Worm (Caenorhabditis elegans) whole organism, L4/young adult: ENCODE measurements around the gene C47E12.2.

Source experiments
- W03F9.2 ChIP-seq: fragments of 150-350 bp; optimal IDR thresholded peaks from 2 replicates; lab custom pipeline; 2014; ENCODE audit warnings: missing biosample characterization, missing genetic modification characterization
- dao-5 ChIP-seq: sonication (generic microtip); optimal IDR thresholded peaks from 2 replicates; lab custom pipeline; 2016; ENCODE audit warnings: missing genotype, missing genetic modification characterization, moderate library complexity, missing compliant biosample characterization
- him-1 ChIP-seq: sonication (generic microtip); optimal IDR thresholded peaks from 2 replicates; lab custom pipeline; 2016; ENCODE audit warnings: missing genotype, missing genetic modification reagents, missing genetic modification characterization, missing compliant biosample characterization

DNA sequence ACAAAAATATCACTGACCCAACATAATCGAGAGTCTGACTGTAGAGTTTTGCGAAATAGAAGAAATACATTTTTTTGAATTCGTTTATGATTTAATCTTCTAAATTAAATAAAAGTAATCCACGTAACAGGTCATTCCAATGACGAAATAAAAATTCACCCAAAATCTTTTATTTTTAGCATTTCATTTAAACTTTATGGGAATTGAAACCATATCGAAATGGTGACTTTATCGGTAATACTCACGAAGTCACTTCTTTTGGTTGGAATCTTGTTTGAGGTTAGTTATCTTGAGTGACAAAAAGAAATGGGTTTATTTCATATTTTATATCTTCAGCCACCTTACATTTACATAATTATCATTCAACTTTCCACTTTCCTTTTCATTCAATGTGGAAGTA is 30.7 kb downstream of the C47E12.2 start, which contains the start of the genes C47E12.12 and C47E12.10:
- TF ChIP-seq him-1 (tag; lab: Kevin White, UChicago) = no peak
- no peak for TF ChIP-seq W03F9.2 (tag; lab: Kevin White, UChicago)
- no peak for TF ChIP-seq dao-5 (tag; lab: Kevin White, UChicago)
